Fruit fly (Drosophila melanogaster) whole organism, embryonic: Measurements from ENCODE around the gene Tom40.

Experiments used
- Antp ChIP-seq: fragments of 200-800 bp; sonication (Bioruptor generic); optimal IDR thresholded peaks from 3 replicates; lab custom pipeline; 2016; ENCODE audit warnings: missing biosample characterization, missing genetic modification characterization
- Awh ChIP-seq: fragments of 200-800 bp; sonication (Bioruptor generic); IDR thresholded peaks from 2 replicates; pipeline ENCODE4, ENCODE4 v1.3.6; 2022; ENCODE audit warnings: missing biosample characterization, missing genetic modification characterization
- CG1024 ChIP-seq: fragments of 200-800 bp; sonication (Bioruptor generic); IDR thresholded peaks from 2 replicates; pipeline ENCODE4 v1.3.6; 2022; ENCODE audit warnings: missing biosample characterization, missing genetic modification characterization
- CG10321 ChIP-seq: fragments of 200-800 bp; sonication (Bioruptor generic); IDR thresholded peaks from 2 replicates; pipeline ENCODE4 v1.3.6; 2022; ENCODE audit warnings: missing biosample characterization, missing genetic modification characterization
- CG10366 ChIP-seq: fragments of 200-800 bp; sonication (Bioruptor generic); IDR thresholded peaks from 2 replicates; pipeline ENCODE4 v1.3.6; 2022; ENCODE audit warnings: missing biosample characterization, missing genetic modification characterization
- CG11456 ChIP-seq: fragments of 200-800 bp; sonication (Bioruptor generic); IDR thresholded peaks from 3 replicates; pipeline ENCODE4 v1.3.6; 2022; ENCODE audit warnings: missing biosample characterization, missing genetic modification characterization
- CG11504 ChIP-seq: fragments of 200-800 bp; sonication (Bioruptor generic); optimal IDR thresholded peaks from 3 replicates; lab custom pipeline; 2019; ENCODE audit warnings: missing biosample characterization, mild to moderate bottlenecking, missing genetic modification characterization, moderate library complexity
- CG12155 ChIP-seq: fragments of 200-800 bp; sonication (Bioruptor generic); optimal IDR thresholded peaks from 3 replicates; lab custom pipeline; 2016; ENCODE audit warnings: missing biosample characterization, missing genetic modification characterization
- CG1233 ChIP-seq: fragments of 200-800 bp; sonication (Bioruptor generic); optimal IDR thresholded peaks from 4 replicates; lab custom pipeline; 2018; ENCODE audit warnings: missing biosample characterization, mild to moderate bottlenecking, missing genetic modification characterization
- CG13287 ChIP-seq: fragments of 200-800 bp; sonication (Bioruptor generic); IDR thresholded peaks from 2 replicates; pipeline ENCODE4 v1.3.6; 2022; ENCODE audit warnings: missing biosample characterization, missing genetic modification characterization; ENCODE audit not compliant: partially characterized antibody
- CG13894 ChIP-seq: fragments of 200-800 bp; sonication (Bioruptor generic); optimal IDR thresholded peaks from 3 replicates; lab custom pipeline; 2018; ENCODE audit warnings: missing biosample characterization, mild to moderate bottlenecking, missing genetic modification characterization, moderate library complexity
- CG15269 ChIP-seq: fragments of 200-800 bp; sonication (Bioruptor generic); optimal IDR thresholded peaks from 2 replicates; lab custom pipeline; 2018; ENCODE audit warnings: missing biosample characterization, mild to moderate bottlenecking, missing genetic modification characterization, moderate library complexity
- CG1529 ChIP-seq: fragments of 200-800 bp; sonication (Bioruptor generic); optimal IDR thresholded peaks from 3 replicates; lab custom pipeline; 2018; ENCODE audit warnings: missing biosample characterization, missing genetic modification characterization
- CG17802 ChIP-seq: fragments of 200-800 bp; sonication (Bioruptor generic); optimal IDR thresholded peaks from 2 replicates; lab custom pipeline; 2018; ENCODE audit warnings: missing biosample characterization, mild to moderate bottlenecking, missing genetic modification characterization, moderate library complexity
- CG2120 ChIP-seq: fragments of 200-800 bp; sonication (Bioruptor generic); optimal IDR thresholded peaks from 3 replicates; lab custom pipeline; 2016; ENCODE audit warnings: missing biosample characterization, missing genetic modification characterization
- CG2712 ChIP-seq: fragments of 200-800 bp; optimal IDR thresholded peaks from 3 replicates; lab custom pipeline; 2019; ENCODE audit warnings: missing biosample characterization, mild to moderate bottlenecking, missing genetic modification characterization, moderate library complexity
- CG30403 ChIP-seq: fragments of 200-800 bp; sonication (Bioruptor generic); optimal IDR thresholded peaks from 3 replicates; lab custom pipeline; 2016; ENCODE audit warnings: missing biosample characterization, missing genetic modification characterization
- CG31365 ChIP-seq: fragments of 200-800 bp; sonication (Bioruptor generic); optimal IDR thresholded peaks from 2 replicates; lab custom pipeline; 2018; ENCODE audit warnings: missing biosample characterization, mild to moderate bottlenecking, missing genetic modification characterization
- CG4424 ChIP-seq: fragments of 200-800 bp; sonication (Bioruptor generic); optimal IDR thresholded peaks from 3 replicates; lab custom pipeline; 2016; ENCODE audit warnings: missing biosample characterization, missing genetic modification characterization
- CG6689 ChIP-seq: fragments of 200-800 bp; sonication (Bioruptor generic); IDR thresholded peaks from 2 replicates; pipeline ENCODE4 v1.3.6; 2022; ENCODE audit warnings: missing biosample characterization, missing genetic modification characterization
- CG6813 ChIP-seq: fragments of 200-800 bp; sonication (Bioruptor generic); optimal IDR thresholded peaks from 2 replicates; lab custom pipeline; 2017; ENCODE audit warnings: missing biosample characterization, missing genetic modification characterization, mild to moderate bottlenecking, moderate library complexity, missing genetic modification reagents
- CG9727 ChIP-seq: fragments of 200-800 bp; sonication (Bioruptor generic); optimal IDR thresholded peaks from 3 replicates; lab custom pipeline; 2017; ENCODE audit warnings: missing biosample characterization, mild to moderate bottlenecking, missing genetic modification characterization
- CG9932 ChIP-seq: fragments of 200-800 bp; sonication (Bioruptor generic); IDR thresholded peaks from 2 replicates; pipeline ENCODE4 v1.3.6; 2022; ENCODE audit warnings: missing biosample characterization, missing genetic modification characterization
- D19A ChIP-seq: fragments of 200-800 bp; optimal IDR thresholded peaks from 3 replicates; lab custom pipeline; 2019; ENCODE audit warnings: missing biosample characterization, mild to moderate bottlenecking, missing genetic modification characterization, moderate library complexity
- HmgZ ChIP-seq: fragments of 200-800 bp; sonication (Bioruptor generic); optimal IDR thresholded peaks from 2 replicates; lab custom pipeline; 2018; ENCODE audit warnings: missing biosample characterization, mild to moderate bottlenecking, missing genetic modification characterization
- Hr51 ChIP-seq, 2 experiments: fragments of 200-800 bp; sonication (Bioruptor generic); optimal IDR thresholded peaks; 2 replicates in 1 of 2; 3 replicates in 1 of 2; lab custom pipeline; 2016 to 2018; ENCODE audit warnings: missing biosample characterization in 2 of 2, missing genetic modification characterization in 2 of 2, mild to moderate bottlenecking in 1 of 2, moderate library complexity in 1 of 2
- Hr78 ChIP-seq, 2 experiments: fragments of 200-800 bp in 1 of 2; fragments of >200 bp in 1 of 2; sonication (Bioruptor generic) in 1 of 2; optimal IDR thresholded peaks; 2 replicates each; lab custom pipeline; 2017 to 2019; ENCODE audit warnings: missing biosample characterization in 2 of 2, missing genetic modification characterization in 2 of 2, mild to moderate bottlenecking in 1 of 2, moderate library complexity in 1 of 2
- NFAT ChIP-seq: fragments of 200-800 bp; sonication (Bioruptor generic); IDR thresholded peaks from 2 replicates; pipeline ENCODE4 v1.3.6; 2022; ENCODE audit warnings: missing biosample characterization, missing genetic modification characterization
- Pdp1 ChIP-seq, 2 experiments: fragments of 200-800 bp; sonication (Bioruptor generic); optimal IDR thresholded peaks; 3 replicates each; lab custom pipeline; 2016; ENCODE audit warnings: missing biosample characterization in 2 of 2, missing genetic modification characterization in 2 of 2, mild to moderate bottlenecking in 1 of 2, moderate library complexity in 1 of 2
- Ravus ChIP-seq: fragments of 200-800 bp; sonication (Bioruptor generic); IDR thresholded peaks from 2 replicates; pipeline ENCODE4 v1.3.6; 2022; ENCODE audit warnings: missing biosample characterization, missing genetic modification characterization
- Sry-δ ChIP-seq: fragments of 200-800 bp; sonication (Bioruptor generic); optimal IDR thresholded peaks from 2 replicates; lab custom pipeline; 2016; ENCODE audit warnings: missing biosample characterization, missing genetic modification characterization
- chinmo ChIP-seq: fragments of 200-800 bp; sonication (Bioruptor generic); IDR thresholded peaks from 4 replicates; pipeline ENCODE4 v1.3.6; 2022; ENCODE audit warnings: missing biosample characterization, missing genetic modification characterization; ENCODE audit not compliant: partially characterized antibody
- crol ChIP-seq: fragments of 200-800 bp; sonication (Bioruptor generic); IDR thresholded peaks from 2 replicates; pipeline ENCODE4 v1.3.6; 2022; ENCODE audit warnings: missing biosample characterization, missing genetic modification characterization
- cwo ChIP-seq: fragments of 200-800 bp; sonication (Bioruptor generic); optimal IDR thresholded peaks from 3 replicates; lab custom pipeline; 2017; ENCODE audit warnings: missing biosample characterization, missing genetic modification characterization, mild to moderate bottlenecking, moderate library complexity, missing genetic modification reagents
- dati ChIP-seq: fragments of 200-800 bp; sonication (Bioruptor generic); IDR thresholded peaks from 2 replicates; pipeline ENCODE4 v1.3.6; 2022; ENCODE audit warnings: missing biosample characterization, missing genetic modification characterization
- en ChIP-seq: fragments of 200-800 bp; sonication (Bioruptor generic); optimal IDR thresholded peaks from 2 replicates; lab custom pipeline; 2016; ENCODE audit warnings: missing biosample characterization, missing genetic modification characterization
- fd3F ChIP-seq: fragments of 200-800 bp; sonication (Bioruptor generic); optimal IDR thresholded peaks from 2 replicates; lab custom pipeline; 2018; ENCODE audit warnings: missing biosample characterization, mild to moderate bottlenecking, missing genetic modification characterization, moderate library complexity
- gsb-n ChIP-seq: fragments of 200-800 bp; sonication (Bioruptor generic); optimal IDR thresholded peaks from 3 replicates; lab custom pipeline; 2018; ENCODE audit warnings: missing biosample characterization, mild to moderate bottlenecking, missing genetic modification characterization
- ind ChIP-seq: fragments of 200-800 bp; sonication (Bioruptor generic); optimal IDR thresholded peaks from 3 replicates; lab custom pipeline; 2016; ENCODE audit warnings: missing biosample characterization, missing genetic modification characterization
- jumu ChIP-seq: fragments of 200-800 bp; sonication (Bioruptor generic); optimal IDR thresholded peaks from 3 replicates; lab custom pipeline; 2016; ENCODE audit warnings: missing biosample characterization, missing genetic modification characterization
- lilli ChIP-seq: fragments of 200-800 bp; sonication (Bioruptor generic); optimal IDR thresholded peaks from 3 replicates; lab custom pipeline; 2016; ENCODE audit warnings: missing biosample characterization, missing genetic modification characterization
- otp ChIP-seq: fragments of 200-800 bp; sonication (Bioruptor generic); IDR thresholded peaks from 3 replicates; pipeline ENCODE4, ENCODE4 v1.3.6; 2022; ENCODE audit warnings: missing biosample characterization, missing genetic modification characterization
- pho ChIP-seq: fragments of 200-800 bp; sonication (Bioruptor generic); optimal IDR thresholded peaks from 2 replicates; lab custom pipeline; 2016; ENCODE audit warnings: missing biosample characterization, missing genetic modification characterization
- row ChIP-seq: fragments of 200-800 bp; sonication (Bioruptor generic); IDR thresholded peaks from 3 replicates; pipeline ENCODE4 v1.3.6; 2022; ENCODE audit warnings: missing biosample characterization, missing genetic modification characterization
- sisA ChIP-seq: fragments of 200-800 bp; sonication (Bioruptor generic); IDR thresholded peaks from 2 replicates; pipeline ENCODE4 v1.3.6; 2022; ENCODE audit warnings: missing biosample characterization, missing genetic modification characterization
- sqz ChIP-seq: fragments of 200-800 bp; sonication (Bioruptor generic); optimal IDR thresholded peaks from 3 replicates; lab custom pipeline; 2018; ENCODE audit warnings: missing biosample characterization, mild to moderate bottlenecking, missing genetic modification characterization
- ssp ChIP-seq: fragments of 200-800 bp; sonication (Bioruptor generic); IDR thresholded peaks from 2 replicates; pipeline ENCODE4 v1.3.6; 2022; ENCODE audit warnings: missing biosample characterization, missing genetic modification characterization
- tio ChIP-seq: fragments of 200-800 bp; sonication (Bioruptor generic); optimal IDR thresholded peaks from 2 replicates; lab custom pipeline; 2017; ENCODE audit warnings: missing biosample characterization, missing genetic modification characterization, inconsistent platforms

Tom40 gene

DNA sequence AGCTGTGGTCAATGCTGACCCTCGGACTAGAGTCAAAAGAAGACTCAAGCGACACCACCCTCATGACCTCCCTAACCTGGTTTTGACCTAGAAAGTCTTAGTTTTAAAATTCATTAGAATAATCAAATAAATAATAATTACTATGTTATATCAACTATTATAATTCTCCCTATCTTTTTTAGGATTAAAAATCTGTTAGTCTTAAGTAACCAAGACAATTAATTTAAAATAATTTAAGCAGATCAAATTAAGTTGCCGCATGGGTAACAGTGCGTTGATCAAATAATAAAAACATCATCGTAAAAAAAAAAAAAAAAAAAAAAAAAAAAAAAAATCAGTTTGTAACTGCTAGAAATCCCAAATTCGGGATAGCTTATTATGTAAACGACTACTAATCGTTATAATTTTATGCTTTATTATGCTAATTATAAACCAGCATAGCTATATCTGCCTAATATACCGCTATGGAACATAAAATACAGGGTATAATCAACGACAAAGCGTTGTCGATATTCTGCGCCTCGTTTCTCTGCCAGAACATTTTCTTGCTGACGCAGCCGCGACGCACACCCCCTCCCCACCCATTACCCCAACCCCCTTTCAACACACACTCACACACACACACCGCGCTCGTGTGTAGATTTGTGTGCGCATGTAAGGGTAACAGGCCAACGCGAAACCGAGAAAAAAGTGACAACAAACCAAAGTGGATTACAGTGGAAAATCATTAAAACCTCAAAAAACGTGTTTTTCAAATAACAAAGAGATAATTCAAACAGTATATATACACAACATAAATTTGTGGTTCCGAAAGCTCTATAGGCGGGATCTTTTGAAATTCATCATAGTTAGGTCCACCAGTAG, 33.5 kb upstream of the Tom40 start (continued):
- TF ChIP-seq CG13287, result peak; percentile 16; the same call in 1 of the 2 replicates
- peak; percentile 30; the same call in 1 of the 2 replicates for TF ChIP-seq dati (GFP tag; lab: Robert Waterston, UW)
- peak; percentile 27 for TF ChIP-seq CG9727
- peak; percentile 88 for TF ChIP-seq HmgZ (tag; lab: Kevin White, UChicago)
- peak in 1 of 2 experiments; percentile 55 for TF ChIP-seq Hr78 (GFP tag; optimal IDR thresholded peaks at IDR 0.05; lab: Kevin White, UChicago)
- TF ChIP-seq row (GFP tag; lab: Robert Waterston, UW), result peak; percentile 91
- peak; percentile 56; the same call in 1 of the 2 replicates for TF ChIP-seq CG10321 (GFP tag; lab: Robert Waterston, UW)
- peak; percentile 55 for TF ChIP-seq Awh (GFP tag; lab: Robert Waterston, UW)
- peak; percentile 59 for TF ChIP-seq CG6813 (GFP tag; lab: Kevin White, UChicago)
- peak; percentile 94 for TF ChIP-seq CG11504 (tag; lab: Kevin White, UChicago)
- TF ChIP-seq crol (GFP tag; lab: Robert Waterston, UW), result peak; percentile 93
- TF ChIP-seq sqz (GFP tag; lab: Kevin White, UChicago), result peak; percentile 54
- peak; percentile 79 for TF ChIP-seq CG9932 (GFP tag; lab: Robert Waterston, UW)
- TF ChIP-seq otp (GFP tag; lab: Robert Waterston, UW), result peak; percentile 63; the same call in 2 of the 3 replicates
- TF ChIP-seq D19A (tag; lab: Kevin White, UChicago), result peak; percentile 97
- peak; percentile 94 for TF ChIP-seq Antp (GFP tag; lab: Kevin White, UChicago)
- TF ChIP-seq pho (GFP tag; lab: Kevin White, UChicago), result peak; percentile 18
- TF ChIP-seq CG1024 (GFP tag; lab: Robert Waterston, UW), result peak; percentile 20; the same call in 1 of the 2 replicates
- peak; percentile 56 for TF ChIP-seq CG31365 (tag; lab: Kevin White, UChicago)
- peak; percentile 22 for TF ChIP-seq CG1233
- peak; percentile 31 for TF ChIP-seq CG12155 (GFP tag; lab: Kevin White, UChicago)
- peak; percentile 23 for TF ChIP-seq CG4424
- peak; percentile 54 for TF ChIP-seq ssp (GFP tag; lab: Robert Waterston, UW)
- TF ChIP-seq CG1529 (GFP tag; lab: Kevin White, UChicago), result peak; percentile 35
- peak; percentile 56 for TF ChIP-seq CG6689
- peak; percentile 13 for TF ChIP-seq tio (GFP tag; lab: Kevin White, UChicago)
- TF ChIP-seq jumu (GFP tag; lab: Kevin White, UChicago), result peak; percentile 94
- peak; percentile 97 for TF ChIP-seq lilli
- peak; percentile 37 for TF ChIP-seq ind
- TF ChIP-seq CG2120 (GFP tag; lab: Kevin White, UChicago), result peak; percentile 77
- TF ChIP-seq CG13894, result peak; percentile 86
- peak; percentile 34 to 36 for TF ChIP-seq Hr51 (GFP tag; optimal IDR thresholded peaks at IDR 0.05; lab: Kevin White, UChicago)
- TF ChIP-seq Sry-δ, result peak; percentile 3
- peak; percentile 59 for TF ChIP-seq fd3F (GFP tag; lab: Kevin White, UChicago)
- TF ChIP-seq CG11456, result peak; percentile 75
- TF ChIP-seq CG30403 (GFP tag; lab: Kevin White, UChicago), result peak; percentile 49
- TF ChIP-seq Ravus (GFP tag; lab: Robert Waterston, UW), result peak; percentile 20
- TF ChIP-seq gsb-n, result peak; percentile 35
- TF ChIP-seq NFAT, result peak; percentile 57
- peak; percentile 80 for TF ChIP-seq cwo (GFP tag; lab: Kevin White, UChicago)
- TF ChIP-seq sisA (GFP tag; lab: Robert Waterston, UW), result peak; percentile 78
- TF ChIP-seq CG2712 (tag; lab: Kevin White, UChicago), result peak; percentile 15
- peak; percentile 73 for TF ChIP-seq CG10366 (GFP tag; lab: Robert Waterston, UW)
- TF ChIP-seq en (GFP tag; lab: Kevin White, UChicago), result peak; percentile 87
- peak; percentile 91 for TF ChIP-seq chinmo (GFP tag; lab: Robert Waterston, UW)
- peak; percentile 9 for TF ChIP-seq CG17802 (tag; lab: Kevin White, UChicago)
- TF ChIP-seq CG15269 (tag; lab: Kevin White, UChicago), result peak; percentile 78
- peak; percentile 92 to 95 for TF ChIP-seq Pdp1 (GFP tag; optimal IDR thresholded peaks at IDR 0.05; lab: Kevin White, UChicago)
